Fruit fly (Drosophila melanogaster): ENCODE data around the gene aru.

- no peak for TF ChIP-seq psq (optimal IDR thresholded peaks at IDR 0.05)
- TF ChIP-seq pan (optimal IDR thresholded peaks at IDR 0.05): no peak
- TF ChIP-seq CG8478 (optimal IDR thresholded peaks at IDR 0.05): no peak
- no peak for TF ChIP-seq EcR (GFP tag; optimal IDR thresholded peaks at IDR 0.05)
- TF ChIP-seq Dll (optimal IDR thresholded peaks at IDR 0.05): no peak
- no peak for TF ChIP-seq usp (GFP tag; optimal IDR thresholded peaks at IDR 0.05)
Observed at dm6 chr2L:895448-895847, 27.3 kb upstream of the aru start.
